Fruit fly (Drosophila melanogaster) whole organism, embryonic: ENCODE data around the gene Sur.

ENCODE experiments used
- Ada2b ChIP-seq: fragments of 200-800 bp; sonication (Bioruptor generic); IDR thresholded peaks from 2 replicates; pipeline ENCODE4 v1.3.6; 2022; ENCODE audit warnings: missing biosample characterization, missing genetic modification characterization
- Antp ChIP-seq: fragments of 200-800 bp; sonication (Bioruptor generic); optimal IDR thresholded peaks from 3 replicates; lab custom pipeline; 2016; ENCODE audit warnings: missing biosample characterization, missing genetic modification characterization
- B-H2 ChIP-seq: fragments of 200-800 bp; sonication (Bioruptor generic); optimal IDR thresholded peaks from 2 replicates; lab custom pipeline; 2018; ENCODE audit warnings: missing biosample characterization, mild to moderate bottlenecking, missing genetic modification characterization
- CG10979 ChIP-seq: fragments of 200-800 bp; sonication (Bioruptor generic); optimal IDR thresholded peaks from 2 replicates; lab custom pipeline; 2018; ENCODE audit warnings: missing biosample characterization, mild to moderate bottlenecking, missing genetic modification characterization, moderate library complexity
- CG11247 ChIP-seq: fragments of 200-800 bp; sonication (Bioruptor generic); IDR thresholded peaks from 2 replicates; pipeline ENCODE4 v1.3.6; 2022; ENCODE audit warnings: missing biosample characterization, missing genetic modification characterization
- CG12744 ChIP-seq: fragments of 200-800 bp; sonication (Bioruptor generic); optimal IDR thresholded peaks from 2 replicates; lab custom pipeline; 2016; ENCODE audit warnings: missing biosample characterization, missing genetic modification characterization
- CG13123 ChIP-seq: fragments of 200-800 bp; sonication (Bioruptor generic); optimal IDR thresholded peaks from 2 replicates; lab custom pipeline; 2016; ENCODE audit warnings: missing biosample characterization, missing genetic modification characterization
- CG13775 ChIP-seq: fragments of 200-800 bp; sonication (Bioruptor generic); optimal IDR thresholded peaks from 3 replicates; lab custom pipeline; 2017; ENCODE audit warnings: missing biosample characterization, mild to moderate bottlenecking, missing genetic modification characterization
- CG15514 ChIP-seq: fragments of 200-800 bp; sonication (Bioruptor generic); optimal IDR thresholded peaks from 3 replicates; lab custom pipeline; 2017; ENCODE audit warnings: missing biosample characterization, missing genetic modification characterization, mild to moderate bottlenecking, moderate library complexity, missing genetic modification reagents
- CG17186 ChIP-seq: fragments of 200-800 bp; sonication (Bioruptor generic); optimal IDR thresholded peaks from 3 replicates; lab custom pipeline; 2017; ENCODE audit warnings: missing biosample characterization, missing genetic modification reagents, missing genetic modification characterization
- CG17359 ChIP-seq: fragments of 200-800 bp; sonication (Bioruptor generic); optimal IDR thresholded peaks from 3 replicates; lab custom pipeline; 2018; ENCODE audit warnings: missing biosample characterization, mild to moderate bottlenecking, missing genetic modification characterization, moderate library complexity
- CG17612 ChIP-seq: fragments of 200-800 bp; sonication (Bioruptor generic); IDR thresholded peaks from 2 replicates; pipeline ENCODE4 v1.3.6; 2022; ENCODE audit warnings: missing biosample characterization, missing genetic modification characterization
- CG2199 ChIP-seq: fragments of 200-800 bp; sonication (Bioruptor generic); IDR thresholded peaks from 3 replicates; pipeline ENCODE4 v1.3.6; 2022; ENCODE audit warnings: missing biosample characterization, missing genetic modification characterization
- CG30431 ChIP-seq: fragments of 200-800 bp; sonication (Bioruptor generic); optimal IDR thresholded peaks from 2 replicates; lab custom pipeline; 2017; ENCODE audit warnings: missing biosample characterization, missing genetic modification characterization
- CG3163 ChIP-seq: fragments of 200-800 bp; sonication (Bioruptor generic); optimal IDR thresholded peaks from 3 replicates; lab custom pipeline; 2016; ENCODE audit warnings: missing biosample characterization, missing genetic modification characterization
- CG34422 ChIP-seq: fragments of 200-800 bp; sonication (Bioruptor generic); IDR thresholded peaks from 3 replicates; pipeline ENCODE4 v1.3.6; 2022; ENCODE audit warnings: missing biosample characterization, missing genetic modification characterization
- CG6254 ChIP-seq: fragments of 200-800 bp; sonication (Bioruptor generic); optimal IDR thresholded peaks from 3 replicates; lab custom pipeline; 2017; ENCODE audit warnings: mild to moderate bottlenecking, missing biosample characterization, missing genetic modification reagents, missing genetic modification characterization
- CG7963 ChIP-seq: fragments of 200-800 bp; sonication (Bioruptor generic); IDR thresholded peaks from 3 replicates; pipeline ENCODE4 v1.3.6; 2022; ENCODE audit warnings: missing biosample characterization, missing genetic modification characterization; ENCODE audit not compliant: partially characterized antibody
- CG7987 ChIP-seq: fragments of 200-800 bp; sonication (Bioruptor generic); optimal IDR thresholded peaks from 2 replicates; lab custom pipeline; 2018; ENCODE audit warnings: missing biosample characterization, mild to moderate bottlenecking, missing genetic modification characterization, moderate library complexity
- CG8089 ChIP-seq: fragments of 200-800 bp; sonication (Bioruptor generic); optimal IDR thresholded peaks from 3 replicates; lab custom pipeline; 2016; ENCODE audit warnings: missing biosample characterization, missing genetic modification characterization
- CG8290 ChIP-seq, 3 experiments: fragments of 200-800 bp; sonication (Bioruptor generic); optimal IDR thresholded peaks; 2 replicates each; lab custom pipeline; 2016 to 2019; ENCODE audit warnings: missing biosample characterization in 3 of 3, missing genetic modification characterization in 3 of 3, mild to moderate bottlenecking in 2 of 3, moderate library complexity in 1 of 3
- CkIIα-i1 ChIP-seq: fragments of 200-800 bp; sonication (Bioruptor generic); IDR thresholded peaks from 2 replicates; pipeline ENCODE4 v1.3.6; 2022; ENCODE audit warnings: missing biosample characterization, missing genetic modification characterization
- Dfd ChIP-seq, 2 experiments: fragments of >200 bp; optimal IDR thresholded peaks; 2 replicates each; lab custom pipeline; 2017; ENCODE audit warnings: missing biosample characterization in 2 of 2, missing genetic modification characterization in 2 of 2
- Doc3 ChIP-seq: fragments of 200-800 bp; sonication (Bioruptor generic); IDR thresholded peaks from 3 replicates; pipeline ENCODE4 v1.3.6; 2022; ENCODE audit warnings: missing biosample characterization, missing genetic modification characterization; ENCODE audit not compliant: partially characterized antibody
- Dp ChIP-seq: fragments of 200-800 bp; sonication (Bioruptor generic); optimal IDR thresholded peaks from 2 replicates; lab custom pipeline; 2018; ENCODE audit warnings: missing biosample characterization, mild to moderate bottlenecking, missing genetic modification characterization, moderate library complexity
- Drgx ChIP-seq: fragments of 200-800 bp; sonication (Bioruptor generic); IDR thresholded peaks from 2 replicates; pipeline ENCODE4 v1.3.6; 2022; ENCODE audit warnings: missing biosample characterization, missing genetic modification characterization
- Eip74EF ChIP-seq, 2 experiments: fragments of 200-800 bp in 1 of 2; fragments of >200 bp in 1 of 2; sonication (Bioruptor generic) in 1 of 2; optimal IDR thresholded peaks; 2 replicates each; lab custom pipeline; 2017 to 2019; ENCODE audit warnings: missing biosample characterization in 2 of 2, missing genetic modification characterization in 2 of 2, mild to moderate bottlenecking in 1 of 2, moderate library complexity in 1 of 2
- Elba2 ChIP-seq: fragments of 200-800 bp; sonication (Bioruptor generic); optimal IDR thresholded peaks from 3 replicates; lab custom pipeline; 2016; ENCODE audit warnings: missing biosample characterization, missing genetic modification characterization
- Gug ChIP-seq: fragments of 200-800 bp; sonication (Bioruptor generic); IDR thresholded peaks from 4 replicates; pipeline ENCODE4 v1.3.6; 2022; ENCODE audit warnings: missing biosample characterization, missing genetic modification characterization
- HLHmδ ChIP-seq: fragments of 200-800 bp; sonication (Bioruptor generic); optimal IDR thresholded peaks from 2 replicates; lab custom pipeline; 2018; ENCODE audit warnings: missing biosample characterization, mild to moderate bottlenecking, missing genetic modification characterization, moderate library complexity
- Hmx ChIP-seq: fragments of 200-800 bp; sonication (Bioruptor generic); optimal IDR thresholded peaks from 2 replicates; lab custom pipeline; 2016; ENCODE audit warnings: missing biosample characterization, missing genetic modification characterization
- Hr39 ChIP-seq: fragments of >200 bp; optimal IDR thresholded peaks from 2 replicates; lab custom pipeline; 2017
- Meics ChIP-seq: fragments of 200-800 bp; sonication (Bioruptor generic); optimal IDR thresholded peaks from 2 replicates; lab custom pipeline; 2017; ENCODE audit warnings: missing biosample characterization, mild to moderate bottlenecking, missing genetic modification characterization
- Mes4 ChIP-seq: fragments of 200-800 bp; sonication (Bioruptor generic); optimal IDR thresholded peaks from 2 replicates; lab custom pipeline; 2016; ENCODE audit warnings: missing biosample characterization, missing genetic modification characterization
- Nf-YC ChIP-seq: fragments of 200-800 bp; optimal IDR thresholded peaks from 3 replicates; lab custom pipeline; 2019; ENCODE audit warnings: missing biosample characterization, mild to moderate bottlenecking, missing genetic modification characterization, moderate library complexity
- Oaz ChIP-seq: fragments of 200-800 bp; sonication (Bioruptor generic); IDR thresholded peaks from 2 replicates; pipeline ENCODE4 v1.3.6; 2022; ENCODE audit warnings: missing biosample characterization, missing genetic modification characterization
- Oli ChIP-seq: fragments of 200-800 bp; sonication (Bioruptor generic); optimal IDR thresholded peaks from 2 replicates; lab custom pipeline; 2018; ENCODE audit warnings: missing biosample characterization, mild to moderate bottlenecking, missing genetic modification characterization, moderate library complexity
- Poxn ChIP-seq: fragments of 200-800 bp; sonication (Bioruptor generic); IDR thresholded peaks from 2 replicates; pipeline ENCODE4 v1.3.6; 2022; ENCODE audit warnings: missing biosample characterization, missing genetic modification characterization
- Vsx1 ChIP-seq: fragments of 200-800 bp; sonication (Bioruptor generic); optimal IDR thresholded peaks from 2 replicates; lab custom pipeline; 2017; ENCODE audit warnings: missing biosample characterization, mild to moderate bottlenecking, missing genetic modification characterization, missing genetic modification reagents
- al ChIP-seq: fragments of 200-800 bp; sonication (Bioruptor generic); IDR thresholded peaks from 2 replicates; pipeline ENCODE4 v1.3.6; 2022; ENCODE audit warnings: missing biosample characterization, missing genetic modification characterization
- crp ChIP-seq, 2 experiments: fragments of 200-800 bp; sonication (Bioruptor generic); optimal IDR thresholded peaks; 2 replicates in 1 of 2; 3 replicates in 1 of 2; lab custom pipeline; 2017; ENCODE audit warnings: missing biosample characterization in 2 of 2, missing genetic modification characterization in 2 of 2, mild to moderate bottlenecking in 1 of 2, moderate library complexity in 1 of 2
- fd64A ChIP-seq: fragments of 200-800 bp; sonication (Bioruptor generic); optimal IDR thresholded peaks from 3 replicates; lab custom pipeline; 2018; ENCODE audit warnings: missing biosample characterization, mild to moderate bottlenecking, missing genetic modification characterization
- h ChIP-seq: fragments of >200 bp; optimal IDR thresholded peaks from 2 replicates; lab custom pipeline; 2017
- jigr1 ChIP-seq: fragments of 200-800 bp; sonication (Bioruptor generic); IDR thresholded peaks from 3 replicates; pipeline ENCODE4 v1.3.6; 2022; ENCODE audit warnings: missing biosample characterization, missing genetic modification characterization
- kay ChIP-seq: fragments of 200-800 bp; sonication (Bioruptor generic); optimal IDR thresholded peaks from 2 replicates; lab custom pipeline; 2016; ENCODE audit warnings: missing biosample characterization, missing genetic modification characterization
- lab ChIP-seq: fragments of 200-800 bp; sonication (Bioruptor generic); optimal IDR thresholded peaks from 3 replicates; lab custom pipeline; 2017; ENCODE audit warnings: missing biosample characterization, missing genetic modification characterization, mild to moderate bottlenecking, moderate library complexity, missing genetic modification reagents
- pfk ChIP-seq: fragments of 200-800 bp; sonication (Bioruptor generic); optimal IDR thresholded peaks from 2 replicates; lab custom pipeline; 2018; ENCODE audit warnings: missing biosample characterization, mild to moderate bottlenecking, missing genetic modification characterization, moderate library complexity
- prd ChIP-seq, 3 experiments: fragments of >200 bp in 2 of 3; fragments of 200-800 bp in 1 of 3; sonication (Bioruptor generic) in 1 of 3; optimal IDR thresholded peaks in 2 of 3; IDR thresholded peaks in 1 of 3; 2 replicates in 2 of 3; 3 replicates in 1 of 3; pipeline versions ENCODE4 v1.3.6 to Lab custom; 2017 to 2022; ENCODE audit warnings: missing biosample characterization in 1 of 3, missing genetic modification characterization in 1 of 3
- tll ChIP-seq, 2 experiments: fragments of 200-800 bp in 1 of 2; fragments of >200 bp in 1 of 2; sonication (Bioruptor generic) in 1 of 2; optimal IDR thresholded peaks; 2 replicates each; lab custom pipeline; 2017 to 2019; ENCODE audit warnings: missing biosample characterization in 2 of 2, missing genetic modification characterization in 2 of 2, mild to moderate bottlenecking in 1 of 2, moderate library complexity in 1 of 2
- usp ChIP-seq: fragments of >200 bp; optimal IDR thresholded peaks from 2 replicates; lab custom pipeline; 2017; ENCODE audit warnings: missing biosample characterization, missing genetic modification characterization
- wek ChIP-seq: fragments of 200-800 bp; sonication (Bioruptor generic); optimal IDR thresholded peaks from 3 replicates; lab custom pipeline; 2018; ENCODE audit warnings: missing biosample characterization, mild to moderate bottlenecking, missing genetic modification characterization, moderate library complexity

Sur gene

DNA sequence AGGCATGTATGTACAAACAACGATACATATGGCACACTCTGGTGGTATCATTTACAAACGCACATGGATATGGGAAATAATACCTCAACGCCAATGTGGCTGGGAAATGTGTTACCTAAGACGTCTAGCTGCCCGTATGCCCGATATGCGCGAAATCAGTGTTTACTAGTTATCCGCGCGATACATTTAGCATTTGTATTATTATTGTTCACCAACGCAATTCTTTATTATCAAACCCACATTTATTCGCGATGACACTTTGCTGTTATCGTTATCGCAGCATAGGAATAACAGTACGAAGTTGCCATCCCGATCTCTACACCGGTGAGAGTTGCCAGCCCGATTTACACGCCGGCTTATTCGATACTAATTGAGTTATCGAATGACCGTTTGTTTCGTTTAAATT, 47.9 kb upstream of the Sur start, which contains the start of gene chico (continued):
- peak; percentile 17 for TF ChIP-seq CG17186 (GFP tag; lab: Kevin White, UChicago)
- TF ChIP-seq CG17359: no peak
- no peak for TF ChIP-seq CG8089
- TF ChIP-seq Hmx (GFP tag; lab: Kevin White, UChicago): no peak
- TF ChIP-seq CG30431 (GFP tag; lab: Kevin White, UChicago): no peak
- TF ChIP-seq fd64A (GFP tag; lab: Kevin White, UChicago): no peak
- TF ChIP-seq Hr39: no peak
- no peak for TF ChIP-seq Antp (GFP tag; lab: Kevin White, UChicago)
- no peak for TF ChIP-seq Mes4
- no peak for TF ChIP-seq lab (GFP tag; lab: Kevin White, UChicago)
- TF ChIP-seq Ada2b (GFP tag; lab: Robert Waterston, UW): no peak
- TF ChIP-seq h: no peak
- no peak for TF ChIP-seq CG11247 (GFP tag; lab: Robert Waterston, UW)
- no peak for TF ChIP-seq CG17612 (GFP tag; lab: Robert Waterston, UW)
- TF ChIP-seq CG12744 (GFP tag; lab: Kevin White, UChicago): no peak
- no peak for TF ChIP-seq Dfd (GFP tag; optimal IDR thresholded peaks at IDR 0.05; lab: Kevin White, UChicago)
- TF ChIP-seq Dp: peak; percentile 73
- no peak for TF ChIP-seq HLHmδ (GFP tag; lab: Kevin White, UChicago)
- no peak for TF ChIP-seq Oaz
- TF ChIP-seq jigr1 (GFP tag; lab: Robert Waterston, UW): no peak
- no peak for TF ChIP-seq CG13775
- TF ChIP-seq pfk (GFP tag; lab: Kevin White, UChicago): peak; percentile 68
- no peak for TF ChIP-seq Poxn (GFP tag; lab: Robert Waterston, UW)
- peak; percentile 29 for TF ChIP-seq CG7987 (GFP tag; lab: Kevin White, UChicago)
- no peak for TF ChIP-seq CG15514 (GFP tag; lab: Kevin White, UChicago)
- no peak for TF ChIP-seq prd (optimal IDR thresholded peaks at IDR 0.05; lab: Kevin White, UChicago)
- TF ChIP-seq prd (GFP tag; IDR thresholded peaks at IDR 0.05; lab: Robert Waterston, UW): no peak
- no peak for TF ChIP-seq Elba2 (GFP tag; lab: Kevin White, UChicago)
- no peak for TF ChIP-seq Oli (tag; lab: Kevin White, UChicago)
- TF ChIP-seq CG3163 (GFP tag; lab: Kevin White, UChicago): no peak
- TF ChIP-seq CkIIα-i1 (GFP tag; lab: Robert Waterston, UW): no peak
- no peak for TF ChIP-seq Gug (GFP tag; lab: Robert Waterston, UW)
- no peak for TF ChIP-seq CG2199 (GFP tag; lab: Robert Waterston, UW)
- TF ChIP-seq usp (GFP tag; lab: Kevin White, UChicago): no peak
- no peak for TF ChIP-seq CG10979
- TF ChIP-seq Doc3 (GFP tag; lab: Robert Waterston, UW): peak; percentile 50; the same call in 1 of the 3 replicates
- no peak for TF ChIP-seq CG8290 (GFP tag; optimal IDR thresholded peaks at IDR 0.05; lab: Kevin White, UChicago)
- no peak for TF ChIP-seq CG8290 (tag; optimal IDR thresholded peaks at IDR 0.05; lab: Kevin White, UChicago)
- TF ChIP-seq Eip74EF (GFP tag; optimal IDR thresholded peaks at IDR 0.05; lab: Kevin White, UChicago): no peak
- no peak for TF ChIP-seq Nf-YC (tag; lab: Kevin White, UChicago)
- TF ChIP-seq tll (GFP tag; optimal IDR thresholded peaks at IDR 0.05; lab: Kevin White, UChicago): no peak
- TF ChIP-seq CG7963 (GFP tag; lab: Robert Waterston, UW): peak; percentile 26; the same call in 2 of the 3 replicates
- no peak for TF ChIP-seq CG13123
- no peak for TF ChIP-seq kay (GFP tag; lab: Kevin White, UChicago)
- TF ChIP-seq crp (GFP tag; optimal IDR thresholded peaks at IDR 0.05; lab: Kevin White, UChicago): no peak
- TF ChIP-seq CG6254 (GFP tag; lab: Kevin White, UChicago): no peak
- TF ChIP-seq al: no peak
- TF ChIP-seq Drgx (GFP tag; lab: Robert Waterston, UW): no peak
- no peak for TF ChIP-seq B-H2 (GFP tag; lab: Kevin White, UChicago)
- no peak for TF ChIP-seq Meics (GFP tag; lab: Kevin White, UChicago)
- TF ChIP-seq CG34422 (GFP tag; lab: Robert Waterston, UW): peak; percentile 63; the same call in 1 of the 3 replicates
- TF ChIP-seq Vsx1: no peak
- peak; percentile 4 for TF ChIP-seq wek
